Fruit fly (Drosophila melanogaster) whole organism, embryonic: ENCODE measurements around the gene me31B.
A peak's percentile ranks its signal among the peaks of the same experiment; 100 is the strongest.

Source experiments
- BtbVII ChIP-seq: fragments of 200-800 bp; sonication (Bioruptor generic); optimal IDR thresholded peaks from 3 replicates; lab custom pipeline; 2017; ENCODE audit warnings: missing biosample characterization, mild to moderate bottlenecking, missing genetic modification characterization
- CG1024 ChIP-seq: fragments of 200-800 bp; sonication (Bioruptor generic); IDR thresholded peaks from 2 replicates; pipeline ENCODE4 v1.3.6; 2022; ENCODE audit warnings: missing biosample characterization, missing genetic modification characterization
- CG10267 ChIP-seq: fragments of 200-800 bp; sonication (Bioruptor generic); optimal IDR thresholded peaks from 2 replicates; lab custom pipeline; 2018; ENCODE audit warnings: missing biosample characterization, mild to moderate bottlenecking, missing genetic modification characterization, moderate library complexity
- CG10274 ChIP-seq: fragments of 200-800 bp; sonication (Bioruptor generic); optimal IDR thresholded peaks from 3 replicates; lab custom pipeline; 2017; ENCODE audit warnings: missing biosample characterization, mild to moderate bottlenecking, missing genetic modification characterization
- CG10431 ChIP-seq: fragments of 200-800 bp; sonication (Bioruptor generic); optimal IDR thresholded peaks from 3 replicates; lab custom pipeline; 2018; ENCODE audit warnings: missing biosample characterization, mild to moderate bottlenecking, missing genetic modification characterization
- CG11560 ChIP-seq: fragments of 200-800 bp; sonication (Bioruptor generic); IDR thresholded peaks from 3 replicates; pipeline ENCODE4 v1.3.6; 2022; ENCODE audit warnings: missing biosample characterization, missing genetic modification characterization
- CG12219 ChIP-seq: fragments of 200-800 bp; sonication (Bioruptor generic); optimal IDR thresholded peaks from 3 replicates; lab custom pipeline; 2018; ENCODE audit warnings: missing biosample characterization, mild to moderate bottlenecking, missing genetic modification characterization
- CG13287 ChIP-seq: fragments of 200-800 bp; sonication (Bioruptor generic); IDR thresholded peaks from 2 replicates; pipeline ENCODE4 v1.3.6; 2022; ENCODE audit warnings: missing biosample characterization, missing genetic modification characterization; ENCODE audit not compliant: partially characterized antibody
- CG14710 ChIP-seq: fragments of 200-800 bp; sonication (Bioruptor generic); optimal IDR thresholded peaks from 3 replicates; lab custom pipeline; 2019; ENCODE audit warnings: missing biosample characterization, mild to moderate bottlenecking, missing genetic modification characterization, moderate library complexity
- CG1529 ChIP-seq: fragments of 200-800 bp; sonication (Bioruptor generic); optimal IDR thresholded peaks from 3 replicates; lab custom pipeline; 2018; ENCODE audit warnings: missing biosample characterization, missing genetic modification characterization
- CG16813 ChIP-seq: fragments of 200-800 bp; sonication (Bioruptor generic); IDR thresholded peaks from 3 replicates; pipeline ENCODE4 v1.3.6; 2022; ENCODE audit warnings: missing biosample characterization, missing genetic modification characterization; ENCODE audit not compliant: partially characterized antibody
- CG16863 ChIP-seq: fragments of 200-800 bp; sonication (Bioruptor generic); optimal IDR thresholded peaks from 3 replicates; lab custom pipeline; 2016; ENCODE audit warnings: missing biosample characterization, missing genetic modification characterization
- CG17912 ChIP-seq: fragments of 200-800 bp; sonication (Bioruptor generic); optimal IDR thresholded peaks from 2 replicates; lab custom pipeline; 2018; ENCODE audit warnings: missing biosample characterization, mild to moderate bottlenecking, missing genetic modification characterization
- CG2129 ChIP-seq: fragments of 200-800 bp; sonication (Bioruptor generic); IDR thresholded peaks from 2 replicates; pipeline ENCODE4 v1.3.6; 2022; ENCODE audit warnings: missing biosample characterization, missing genetic modification characterization; ENCODE audit not compliant: partially characterized antibody
- CG2199 ChIP-seq: fragments of 200-800 bp; sonication (Bioruptor generic); IDR thresholded peaks from 3 replicates; pipeline ENCODE4 v1.3.6; 2022; ENCODE audit warnings: missing biosample characterization, missing genetic modification characterization
- CG30020 ChIP-seq: fragments of 200-800 bp; optimal IDR thresholded peaks from 2 replicates; lab custom pipeline; 2019; ENCODE audit warnings: missing biosample characterization, mild to moderate bottlenecking, missing genetic modification characterization, moderate library complexity
- CG3163 ChIP-seq: fragments of 200-800 bp; sonication (Bioruptor generic); optimal IDR thresholded peaks from 3 replicates; lab custom pipeline; 2016; ENCODE audit warnings: missing biosample characterization, missing genetic modification characterization
- CG33213 ChIP-seq: fragments of 200-800 bp; sonication (Bioruptor generic); optimal IDR thresholded peaks from 3 replicates; lab custom pipeline; 2016; ENCODE audit warnings: missing biosample characterization, missing genetic modification characterization
- CG4707 ChIP-seq: fragments of 200-800 bp; sonication (Bioruptor generic); optimal IDR thresholded peaks from 2 replicates; lab custom pipeline; 2018; ENCODE audit warnings: missing biosample characterization, mild to moderate bottlenecking, missing genetic modification characterization, moderate library complexity
- CG6254 ChIP-seq: fragments of 200-800 bp; sonication (Bioruptor generic); optimal IDR thresholded peaks from 3 replicates; lab custom pipeline; 2017; ENCODE audit warnings: mild to moderate bottlenecking, missing biosample characterization, missing genetic modification reagents, missing genetic modification characterization
- CG8388 ChIP-seq: fragments of 200-800 bp; sonication (Bioruptor generic); optimal IDR thresholded peaks from 2 replicates; lab custom pipeline; 2019; ENCODE audit warnings: missing biosample characterization, mild to moderate bottlenecking, missing genetic modification characterization, moderate library complexity
- CG9609 ChIP-seq: fragments of 200-800 bp; sonication (Bioruptor generic); optimal IDR thresholded peaks from 3 replicates; lab custom pipeline; 2016; ENCODE audit warnings: missing biosample characterization, missing genetic modification characterization
- HLH3B ChIP-seq: fragments of 200-800 bp; sonication (Bioruptor generic); IDR thresholded peaks from 2 replicates; pipeline ENCODE4 v1.3.6; 2022; ENCODE audit warnings: missing biosample characterization, missing genetic modification characterization
- Kr ChIP-seq: fragments of 200-800 bp; sonication (Bioruptor generic); optimal IDR thresholded peaks from 2 replicates; lab custom pipeline; 2017; ENCODE audit warnings: missing biosample characterization, mild to moderate bottlenecking, missing genetic modification characterization
- Med ChIP-seq: fragments of 200-800 bp; sonication (Bioruptor generic); peaks from one replicate; lab custom pipeline; 2016; ENCODE audit warnings: missing biosample characterization, missing genetic modification characterization, mild to moderate bottlenecking, inconsistent platforms, moderate library complexity
- Neu2 ChIP-seq: fragments of 200-800 bp; sonication (Bioruptor generic); optimal IDR thresholded peaks from 3 replicates; lab custom pipeline; 2016; ENCODE audit warnings: missing biosample characterization, missing genetic modification characterization, borderline replicate concordance
- Optix ChIP-seq: fragments of 200-800 bp; sonication (Bioruptor generic); IDR thresholded peaks from 3 replicates; pipeline ENCODE4 v1.3.6; 2022; ENCODE audit warnings: missing biosample characterization, missing genetic modification characterization
- Scr ChIP-seq: fragments of 200-800 bp; sonication (Bioruptor generic); IDR thresholded peaks from 2 replicates; pipeline ENCODE4 v1.3.6; 2022; ENCODE audit warnings: missing biosample characterization, missing genetic modification characterization; ENCODE audit not compliant: partially characterized antibody
- Sox100B ChIP-seq: fragments of 200-800 bp; sonication (Bioruptor generic); optimal IDR thresholded peaks from 3 replicates; lab custom pipeline; 2018; ENCODE audit warnings: missing biosample characterization, mild to moderate bottlenecking, missing genetic modification characterization
- Spps ChIP-seq: fragments of 200-800 bp; sonication (Bioruptor generic); optimal IDR thresholded peaks from 2 replicates; lab custom pipeline; 2018; ENCODE audit warnings: missing biosample characterization, mild to moderate bottlenecking, missing genetic modification characterization
- Sry-δ ChIP-seq: fragments of 200-800 bp; sonication (Bioruptor generic); optimal IDR thresholded peaks from 2 replicates; lab custom pipeline; 2016; ENCODE audit warnings: missing biosample characterization, missing genetic modification characterization
- Taf1 ChIP-seq: fragments of 200-800 bp; sonication (Bioruptor generic); IDR thresholded peaks from 2 replicates; pipeline ENCODE4 v1.3.6; 2022; ENCODE audit warnings: missing biosample characterization, missing genetic modification characterization
- Xrp1 ChIP-seq: fragments of 200-800 bp; sonication (Bioruptor generic); IDR thresholded peaks from 2 replicates; pipeline ENCODE4 v1.3.6; 2022; ENCODE audit warnings: missing biosample characterization, missing genetic modification characterization
- bab2 ChIP-seq: fragments of 200-800 bp; sonication (Bioruptor generic); optimal IDR thresholded peaks from 2 replicates; lab custom pipeline; 2016; ENCODE audit warnings: missing biosample characterization, missing genetic modification characterization
- cad ChIP-seq: fragments of >200 bp; optimal IDR thresholded peaks from 2 replicates; lab custom pipeline; 2017; ENCODE audit warnings: missing biosample characterization, missing genetic modification characterization
- chinmo ChIP-seq: fragments of 200-800 bp; sonication (Bioruptor generic); IDR thresholded peaks from 4 replicates; pipeline ENCODE4 v1.3.6; 2022; ENCODE audit warnings: missing biosample characterization, missing genetic modification characterization; ENCODE audit not compliant: partially characterized antibody
- danr ChIP-seq: fragments of 200-800 bp; sonication (Bioruptor generic); IDR thresholded peaks from 2 replicates; pipeline ENCODE4 v1.3.6; 2022; ENCODE audit warnings: missing biosample characterization, missing genetic modification characterization
- dmrt11E ChIP-seq: fragments of 200-800 bp; sonication (Bioruptor generic); optimal IDR thresholded peaks from 3 replicates; lab custom pipeline; 2018; ENCODE audit warnings: missing biosample characterization, mild to moderate bottlenecking, missing genetic modification characterization, moderate library complexity
- fd102C ChIP-seq: fragments of 200-800 bp; sonication (Bioruptor generic); optimal IDR thresholded peaks from 2 replicates; lab custom pipeline; 2018; ENCODE audit warnings: missing biosample characterization, mild to moderate bottlenecking, missing genetic modification characterization, moderate library complexity
- insv ChIP-seq, 2 experiments: fragments of 200-800 bp; sonication (Bioruptor generic); optimal IDR thresholded peaks; 3 replicates each; lab custom pipeline; 2016 to 2018; ENCODE audit warnings: missing biosample characterization in 2 of 2, missing genetic modification characterization in 2 of 2
- klu ChIP-seq: fragments of 200-800 bp; sonication (Bioruptor generic); IDR thresholded peaks from 2 replicates; pipeline ENCODE4 v1.3.6; 2022; ENCODE audit warnings: missing biosample characterization, missing genetic modification characterization
- knrl ChIP-seq: fragments of 200-800 bp; sonication (Bioruptor generic); IDR thresholded peaks from 3 replicates; pipeline ENCODE4 v1.3.6; 2022; ENCODE audit warnings: missing biosample characterization, missing genetic modification characterization; ENCODE audit not compliant: partially characterized antibody
- mld ChIP-seq: fragments of 200-800 bp; sonication (Bioruptor generic); IDR thresholded peaks from 3 replicates; pipeline ENCODE4 v1.3.6; 2022; ENCODE audit warnings: missing biosample characterization, missing genetic modification characterization; ENCODE audit not compliant: partially characterized antibody
- pho ChIP-seq: fragments of 200-800 bp; sonication (Bioruptor generic); optimal IDR thresholded peaks from 2 replicates; lab custom pipeline; 2016; ENCODE audit warnings: missing biosample characterization, missing genetic modification characterization
- scrt ChIP-seq: fragments of 200-800 bp; sonication (Bioruptor generic); optimal IDR thresholded peaks from 2 replicates; lab custom pipeline; 2018; ENCODE audit warnings: missing biosample characterization, mild to moderate bottlenecking, missing genetic modification characterization, moderate library complexity
- sug ChIP-seq: fragments of 200-800 bp; optimal IDR thresholded peaks from 2 replicates; lab custom pipeline; 2019; ENCODE audit warnings: missing biosample characterization, mild to moderate bottlenecking, missing genetic modification characterization, moderate library complexity
- trh ChIP-seq: fragments of 200-800 bp; sonication (Bioruptor generic); optimal IDR thresholded peaks from 2 replicates; lab custom pipeline; 2016; ENCODE audit warnings: missing biosample characterization, missing genetic modification characterization
- twi ChIP-seq: fragments of 200-800 bp; optimal IDR thresholded peaks from 2 replicates; lab custom pipeline; 2019; ENCODE audit warnings: missing biosample characterization, mild to moderate bottlenecking, missing genetic modification characterization, moderate library complexity
- vvl ChIP-seq: fragments of 200-800 bp; sonication (Bioruptor generic); IDR thresholded peaks from 2 replicates; pipeline ENCODE4 v1.3.6; 2022; ENCODE audit warnings: missing biosample characterization, missing genetic modification characterization
- zen2 ChIP-seq: fragments of 200-800 bp; sonication (Bioruptor generic); IDR thresholded peaks from 3 replicates; pipeline ENCODE4 v1.3.6; 2022; ENCODE audit warnings: missing biosample characterization, missing genetic modification characterization; ENCODE audit not compliant: partially characterized antibody

me31B gene

dm6 chr2L:10249655-10250202 lies 10.6 kb downstream of the me31B start (continued):
- TF ChIP-seq CG2199: peak; percentile 51; the same call in 1 of the 3 replicates
- peak; percentile 2 for TF ChIP-seq Spps (tag; lab: Kevin White, UChicago)
- TF ChIP-seq Scr (GFP tag; lab: Robert Waterston, UW): 0 out of 2 replicates have a peak, but pooled peaks have one; percentile 17
- TF ChIP-seq vvl (GFP tag; lab: Robert Waterston, UW): no peak
- no peak for TF ChIP-seq CG10274 (GFP tag; lab: Kevin White, UChicago)
- no peak for TF ChIP-seq scrt (GFP tag; lab: Kevin White, UChicago)
- TF ChIP-seq Neu2 (GFP tag; lab: Kevin White, UChicago): peak; percentile 35
- no peak for TF ChIP-seq CG16863 (GFP tag; lab: Kevin White, UChicago)
- TF ChIP-seq Med (GFP tag; lab: Kevin White, UChicago): peak; percentile 73
- peak; percentile 11 for TF ChIP-seq CG3163 (GFP tag; lab: Kevin White, UChicago)
- TF ChIP-seq twi (tag; lab: Kevin White, UChicago): peak; percentile 53
- no peak for TF ChIP-seq cad (GFP tag; lab: Kevin White, UChicago)
- peak; percentile 75 for TF ChIP-seq Sox100B
- peak; percentile 20 for TF ChIP-seq trh (GFP tag; lab: Kevin White, UChicago)
- peak; percentile 19 for TF ChIP-seq CG10431
- no peak for TF ChIP-seq pho (GFP tag; lab: Kevin White, UChicago)
- TF ChIP-seq mld (GFP tag; lab: Robert Waterston, UW): no peak
- peak; percentile 74 for TF ChIP-seq CG30020 (tag; lab: Kevin White, UChicago)
- TF ChIP-seq Taf1 (GFP tag; lab: Robert Waterston, UW): no peak
- peak; percentile 16 for TF ChIP-seq sug (tag; lab: Kevin White, UChicago)
- TF ChIP-seq CG1529 (GFP tag; lab: Kevin White, UChicago): peak; percentile 40
- peak; percentile 11 for TF ChIP-seq CG6254 (GFP tag; lab: Kevin White, UChicago)
- TF ChIP-seq CG12219 (GFP tag; lab: Kevin White, UChicago): peak; percentile 20
- TF ChIP-seq CG14710: peak; percentile 50
- TF ChIP-seq BtbVII (GFP tag; lab: Kevin White, UChicago): peak; percentile 60
- TF ChIP-seq CG4707 (GFP tag; lab: Kevin White, UChicago): peak; percentile 60
- TF ChIP-seq CG8388 (GFP tag; lab: Kevin White, UChicago): no peak
- no peak for TF ChIP-seq CG9609
- no peak for TF ChIP-seq knrl (GFP tag; lab: Robert Waterston, UW)
- peak; percentile 49 for TF ChIP-seq Kr (GFP tag; lab: Kevin White, UChicago)
- peak; percentile 29; the same call in 1 of the 2 replicates for TF ChIP-seq HLH3B (GFP tag; lab: Robert Waterston, UW)
- peak; percentile 41 for TF ChIP-seq CG33213 (GFP tag; lab: Kevin White, UChicago)
- TF ChIP-seq fd102C (GFP tag; lab: Kevin White, UChicago): peak; percentile 46
- TF ChIP-seq CG17912 (GFP tag; lab: Kevin White, UChicago): peak; percentile 44
- no peak for TF ChIP-seq Optix (GFP tag; lab: Robert Waterston, UW)
- TF ChIP-seq klu (GFP tag; lab: Robert Waterston, UW): no peak
- TF ChIP-seq insv (GFP tag; optimal IDR thresholded peaks at IDR 0.05; lab: Kevin White, UChicago): peak in 1 of 2 experiments; percentile 55
- peak; percentile 17 for TF ChIP-seq bab2 (GFP tag; lab: Kevin White, UChicago)
- TF ChIP-seq, all 482 proteins: peak for 88

- TF ChIP-seq CG2129: no peak
- no peak; the same call in 2 of the 3 replicates for TF ChIP-seq zen2
- no peak for TF ChIP-seq Xrp1
- no peak for TF ChIP-seq chinmo (GFP tag; lab: Robert Waterston, UW)
- TF ChIP-seq Sry-δ: peak; percentile 87
- no peak for TF ChIP-seq CG12219 (GFP tag; lab: Kevin White, UChicago)
- TF ChIP-seq CG16813: peak; percentile 44; the same call in 1 of the 3 replicates
- peak; percentile 45 for TF ChIP-seq CG10267 (tag; lab: Kevin White, UChicago)
- 0 out of 2 replicates have a peak, but pooled peaks have one; percentile 11 for TF ChIP-seq CG1024 (GFP tag; lab: Robert Waterston, UW)
- no peak for TF ChIP-seq dmrt11E
- TF ChIP-seq CG11560: peak; percentile 99
- TF ChIP-seq danr (GFP tag; lab: Robert Waterston, UW): no peak
- TF ChIP-seq CG13287 (GFP tag; lab: Robert Waterston, UW): peak; percentile 68
Measured at dm6 chr2L:10250441-10250847, 11.3 kb downstream of the me31B start, which contains the start of the genes bsk and CG31717. Gene bsk (minus strand): TSS chr2L:10250501. Gene CG31717 (plus strand): TSS chr2L:10250737.
